Worm (Caenorhabditis elegans) whole organism, L3 larva: ENCODE measurements around the gene F58F9.6.

Experiments used
- ama-1 ChIP-seq: fragments of 150-350 bp; optimal IDR thresholded peaks from 2 replicates; lab custom pipeline; 2018
- hmg-11 ChIP-seq: sonication (generic microtip); optimal IDR thresholded peaks from 2 replicates; lab custom pipeline; 2016; ENCODE audit warnings: missing genetic modification characterization, missing compliant biosample characterization

DNA sequence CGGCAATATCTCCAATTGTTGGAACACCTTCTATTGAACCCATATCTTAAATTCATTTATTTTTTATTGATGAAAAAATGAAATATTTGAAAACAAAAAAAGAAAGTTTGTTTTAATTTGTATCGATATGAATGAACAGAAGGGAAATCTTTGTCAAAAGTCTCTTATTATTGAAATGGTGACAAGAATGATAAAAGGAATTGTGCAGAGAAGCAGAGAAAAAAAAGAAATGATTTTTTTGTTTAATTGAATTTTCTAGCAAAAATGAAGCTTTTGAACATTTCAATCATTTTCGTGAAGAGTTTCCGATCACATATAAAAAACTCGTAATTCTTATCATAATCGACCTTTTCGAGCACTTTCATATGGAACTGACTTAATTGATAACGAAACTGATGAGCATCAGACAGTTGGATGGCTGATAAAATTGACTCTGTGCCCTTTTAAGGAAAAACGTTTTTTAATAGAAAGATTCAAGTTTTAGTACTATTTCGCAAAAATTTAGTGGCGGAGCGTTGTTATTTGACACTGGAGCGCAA is 38.3 kb upstream of the F58F9.6 start, which contains the start of the genes aat-4 and T13A10.1:
- no peak for TF ChIP-seq ama-1 (lab: Kevin White, UChicago)
- TF ChIP-seq hmg-11 (tag; lab: Kevin White, UChicago) = no peak
